Worm (Caenorhabditis elegans) whole organism, midembryonic: ENCODE measurements around the gene F41H10.2.

Experiments used
- T22C8.4 ChIP-seq: fragments of 200-800 bp; sonication (Bioruptor generic); IDR thresholded peaks from 2 replicates; pipeline ENCODE4 v1.3.6; 2022; ENCODE audit warnings: missing genetic modification characterization, missing compliant biosample characterization
- cog-1 ChIP-seq: sonication (generic microtip); optimal IDR thresholded peaks from 2 replicates; lab custom pipeline; 2016; ENCODE audit warnings: missing genetic modification characterization, missing compliant biosample characterization
- flt-1 ChIP-seq: fragments of 200-800 bp; sonication (Bioruptor generic); IDR thresholded peaks from 2 replicates; pipeline ENCODE4 v1.3.6; 2022; ENCODE audit warnings: missing genetic modification characterization, missing compliant biosample characterization
- klf-2 ChIP-seq: fragments of 200-800 bp; sonication (Bioruptor generic); conservative IDR thresholded peaks from 2 replicates; pipeline ENCODE4 v1.3.6; 2022; ENCODE audit warnings: missing genetic modification reagents, missing genetic modification characterization, missing compliant biosample characterization
- med-1 ChIP-seq: sonication (generic microtip); optimal IDR thresholded peaks from 2 replicates; lab custom pipeline; 2017; ENCODE audit warnings: missing genetic modification characterization, mild to moderate bottlenecking, missing compliant biosample characterization, antibody characterized with exemption, missing genetic modification reagents; ENCODE audit not compliant: insufficient read depth
- ref-1 ChIP-seq: fragments of 200-800 bp; sonication (Bioruptor generic); conservative IDR thresholded peaks from 2 replicates; pipeline ENCODE4 v1.3.6; 2022; ENCODE audit warnings: missing genetic modification reagents, missing genetic modification characterization, missing compliant biosample characterization
- tab-1 ChIP-seq: fragments of 200-800 bp; sonication (Bioruptor generic); IDR thresholded peaks from 2 replicates; pipeline ENCODE4 v1.3.6; 2022; ENCODE audit warnings: missing genetic modification characterization, missing compliant biosample characterization
- ztf-23 ChIP-seq: fragments of 200-800 bp; sonication (Bioruptor generic); IDR thresholded peaks from 2 replicates; pipeline ENCODE4 v1.3.6; 2022; ENCODE audit warnings: missing genetic modification reagents, missing genetic modification characterization, missing compliant biosample characterization
- ztf-29 ChIP-seq: fragments of 200-800 bp; sonication (Bioruptor generic); IDR thresholded peaks from 2 replicates; pipeline ENCODE4 v1.3.6; 2022; ENCODE audit warnings: missing genetic modification reagents, missing genetic modification characterization, missing compliant biosample characterization

Gene F41H10.2

ce11 chrIV:5374946-5375345, 6.5 kb upstream of the F41H10.2 start:
- TF ChIP-seq tab-1 (GFP tag; lab: Robert Waterston, UW) (no peak), cog-1 (tag; lab: Kevin White, UChicago) (no peak), ref-1 (GFP tag; lab: Robert Waterston, UW) (no peak), klf-2 (GFP tag; lab: Robert Waterston, UW) (no peak), flt-1 (GFP tag; lab: Robert Waterston, UW) (no peak), ztf-29 (GFP tag; lab: Robert Waterston, UW) (no peak), med-1 (GFP tag; lab: Kevin White, UChicago) (no peak), T22C8.4 (GFP tag; lab: Robert Waterston, UW) (no peak), ztf-23 (GFP tag; lab: Robert Waterston, UW) (no peak)

ce11 chrIV:5377062-5377461, 4.4 kb upstream of the F41H10.2 start, which contains the start of gene elo-5:
Gene elo-5 (minus strand): TSS chrIV:5377117.
- TF ChIP-seq cog-1 (tag; lab: Kevin White, UChicago), result no peak
- TF ChIP-seq T22C8.4 (GFP tag; lab: Robert Waterston, UW), result no peak

ce11 chrIV:5380140-5380539, 1.3 kb upstream of the F41H10.2 start:
- TF ChIP-seq tab-1 (GFP tag; lab: Robert Waterston, UW) (no peak), ztf-29 (GFP tag; lab: Robert Waterston, UW) (no peak), klf-2 (GFP tag; lab: Robert Waterston, UW) (no peak), ref-1 (GFP tag; lab: Robert Waterston, UW) (no peak), T22C8.4 (GFP tag; lab: Robert Waterston, UW) (no peak), med-1 (GFP tag; lab: Kevin White, UChicago) (no peak), flt-1 (GFP tag; lab: Robert Waterston, UW) (no peak), ztf-23 (GFP tag; lab: Robert Waterston, UW) (no peak), cog-1 (tag; lab: Kevin White, UChicago) (no peak)

ce11 chrIV:5382609-5383008, 1.2 kb downstream of the F41H10.2 start, which contains the start of gene F41H10.1:
Gene F41H10.1 (plus strand): TSS chrIV:5382909.
- no peak for TF ChIP-seq med-1 (GFP tag; lab: Kevin White, UChicago)
- no peak for TF ChIP-seq tab-1 (GFP tag; lab: Robert Waterston, UW)
- TF ChIP-seq ref-1 (GFP tag; lab: Robert Waterston, UW), result no peak
- TF ChIP-seq ztf-23 (GFP tag; lab: Robert Waterston, UW), result no peak
- no peak for TF ChIP-seq ztf-29 (GFP tag; lab: Robert Waterston, UW)
- no peak for TF ChIP-seq T22C8.4 (GFP tag; lab: Robert Waterston, UW)
- TF ChIP-seq cog-1 (tag; lab: Kevin White, UChicago), result no peak

ce11 chrIV:5385020-5385419, 3.6 kb downstream of the F41H10.2 start, which contains the start of gene F41H10.12:
Gene F41H10.12 (plus strand): TSS chrIV:5385320.
- TF ChIP-seq flt-1 (GFP tag; lab: Robert Waterston, UW) (no peak), med-1 (GFP tag; lab: Kevin White, UChicago) (no peak), ztf-29 (GFP tag; lab: Robert Waterston, UW) (no peak), cog-1 (tag; lab: Kevin White, UChicago) (no peak), ref-1 (GFP tag; lab: Robert Waterston, UW) (no peak), tab-1 (GFP tag; lab: Robert Waterston, UW) (no peak), ztf-23 (GFP tag; lab: Robert Waterston, UW) (no peak), klf-2 (GFP tag; lab: Robert Waterston, UW) (no peak), T22C8.4 (GFP tag; lab: Robert Waterston, UW) (no peak)

ce11 chrIV:5388477-5389065, 7.1 kb downstream of the F41H10.2 start, which contains the start of gene elo-6:
Gene elo-6 (minus strand): TSS chrIV:5388559.
- no peak for TF ChIP-seq klf-2 (GFP tag; lab: Robert Waterston, UW)
- no peak for TF ChIP-seq med-1 (GFP tag; lab: Kevin White, UChicago)
- no peak for TF ChIP-seq ztf-23 (GFP tag; lab: Robert Waterston, UW)
- TF ChIP-seq T22C8.4 (GFP tag; lab: Robert Waterston, UW), result no peak
- no peak for TF ChIP-seq ref-1 (GFP tag; lab: Robert Waterston, UW)
- no peak for TF ChIP-seq tab-1 (GFP tag; lab: Robert Waterston, UW)
- TF ChIP-seq cog-1 (tag; lab: Kevin White, UChicago), result no peak
- no peak for TF ChIP-seq flt-1 (GFP tag; lab: Robert Waterston, UW)
- no peak for TF ChIP-seq ztf-29 (GFP tag; lab: Robert Waterston, UW)

- TF ChIP-seq tab-1 (GFP tag; lab: Robert Waterston, UW) (no peak), ref-1 (GFP tag; lab: Robert Waterston, UW) (no peak), T22C8.4 (GFP tag; lab: Robert Waterston, UW) (no peak), klf-2 (GFP tag; lab: Robert Waterston, UW) (no peak), ztf-29 (GFP tag; lab: Robert Waterston, UW) (no peak), flt-1 (GFP tag; lab: Robert Waterston, UW) (no peak), cog-1 (tag; lab: Kevin White, UChicago) (no peak), med-1 (GFP tag; lab: Kevin White, UChicago) (no peak), ztf-23 (GFP tag; lab: Robert Waterston, UW) (no peak)
These were observed 8.5 kb downstream of the F41H10.2 start for ce11 chrIV:5389951-5390350.

ce11 chrIV:5391507-5392057, 10.1 kb downstream of the F41H10.2 start, which contains the start of the genes htp-1 and ZK616.5:
Gene htp-1 (minus strand): TSS chrIV:5391557.
Gene ZK616.5 (plus strand): TSS chrIV:5391929.
- no peak for TF ChIP-seq med-1 (GFP tag; lab: Kevin White, UChicago)
- TF ChIP-seq flt-1 (GFP tag; lab: Robert Waterston, UW), result no peak
- no peak for TF ChIP-seq ref-1 (GFP tag; lab: Robert Waterston, UW)
- TF ChIP-seq klf-2 (GFP tag; lab: Robert Waterston, UW), result no peak
- TF ChIP-seq T22C8.4 (GFP tag; lab: Robert Waterston, UW), result no peak
- no peak for TF ChIP-seq ztf-23 (GFP tag; lab: Robert Waterston, UW)
- TF ChIP-seq ztf-29 (GFP tag; lab: Robert Waterston, UW), result no peak
- TF ChIP-seq tab-1 (GFP tag; lab: Robert Waterston, UW), result no peak
- TF ChIP-seq cog-1 (tag; lab: Kevin White, UChicago), result no peak
